Worm (Caenorhabditis elegans): ENCODE results near the gene slc-25A18.1.

slc-25A18.1 gene

DNA sequence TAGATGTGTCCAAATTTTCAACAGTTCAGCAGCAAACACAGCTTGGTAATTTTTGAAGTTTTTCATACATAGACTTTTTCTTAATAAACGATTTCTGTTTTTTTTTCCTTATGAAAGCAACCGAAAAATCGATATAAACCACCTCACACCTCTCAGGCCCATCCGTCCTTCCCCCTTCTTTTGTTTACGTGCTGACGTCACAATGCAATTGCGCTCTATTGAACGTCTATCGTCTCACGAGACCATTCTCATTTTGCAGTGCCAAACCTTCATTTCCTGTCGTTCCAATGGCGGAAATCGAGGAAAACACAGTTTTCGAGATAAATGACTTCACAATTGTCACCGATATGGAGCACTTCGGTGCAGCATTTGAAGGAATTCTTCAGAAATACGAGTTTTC lies 20.5 kb downstream of the slc-25A18.1 start, which contains the start of gene rbg-1 (continued):
- peak; percentile 88 for TF ChIP-seq snu-23 (GFP tag; optimal IDR thresholded peaks at IDR 0.05)
- peak; percentile 73 for TF ChIP-seq blmp-1 (tag; optimal IDR thresholded peaks at IDR 0.05)
- TF ChIP-seq fkh-8 (tag; optimal IDR thresholded peaks at IDR 0.05), result peak; percentile 66
- TF ChIP-seq ceh-88 (GFP tag; IDR thresholded peaks at IDR 0.05), result no peak
- TF ChIP-seq ztf-11 (tag; optimal IDR thresholded peaks at IDR 0.05), result no peak
- no peak for TF ChIP-seq ets-5 (GFP tag; IDR thresholded peaks at IDR 0.05)
- no peak for TF ChIP-seq fkh-4 (tag; optimal IDR thresholded peaks at IDR 0.05; ENCODE audit: borderline replicate concordance)
- TF ChIP-seq C34B4.2 (tag; optimal IDR thresholded peaks at IDR 0.05), result no peak
- peak; percentile 61 for TF ChIP-seq tbx-2 (tag; optimal IDR thresholded peaks at IDR 0.05)
- no peak for TF ChIP-seq unc-98 (GFP tag; IDR thresholded peaks at IDR 0.05)
- peak; percentile 11 for TF ChIP-seq hpl-2 (GFP tag; optimal IDR thresholded peaks at IDR 0.05)
- TF ChIP-seq Y116A8C.19 (tag; optimal IDR thresholded peaks at IDR 0.05; ENCODE audit: borderline replicate concordance), result no peak
- TF ChIP-seq lsy-2 (tag; optimal IDR thresholded peaks at IDR 0.05), result peak; percentile 60 to 68
- TF ChIP-seq alr-1 (tag; optimal IDR thresholded peaks at IDR 0.05; ENCODE audit: borderline replicate concordance), result no peak
- TF ChIP-seq lin-14 (GFP tag; optimal IDR thresholded peaks at IDR 0.05), result peak; percentile 91
- peak; percentile 21 for TF ChIP-seq lir-3 (tag; optimal IDR thresholded peaks at IDR 0.05; ENCODE audit: poor library complexity)

ce11 chrX:14982525-14982924 lies 21.2 kb downstream of the slc-25A18.1 start, which contains the start of gene plp-2:
Gene plp-2 (minus strand): TSS chrX:14982804.
- TF ChIP-seq alr-1 (tag; optimal IDR thresholded peaks at IDR 0.05; ENCODE audit: borderline replicate concordance) (no peak), efl-1 (optimal IDR thresholded peaks at IDR 0.05) (no peak), efl-1 (GFP tag; optimal IDR thresholded peaks at IDR 0.05 in 1 of 2) (peak in 1 of 2 experiments; percentile 85)

ce11 chrX:14979388-14979787 lies 24.4 kb downstream of the slc-25A18.1 start, which contains the start of gene emre-1:
Gene emre-1 (plus strand): TSS chrX:14979688.
- TF ChIP-seq nhr-85 (tag) (no peak), fkh-8 (tag; optimal IDR thresholded peaks at IDR 0.05) (no peak), vab-15 (tag; optimal IDR thresholded peaks at IDR 0.05) (no peak)

ce11 chrX:14978756-14979155 lies 25.0 kb downstream of the slc-25A18.1 start:
- no peak for TF ChIP-seq ets-5 (GFP tag; IDR thresholded peaks at IDR 0.05)
- TF ChIP-seq rnt-1 (tag; optimal IDR thresholded peaks at IDR 0.05), result peak; percentile 21
- TF ChIP-seq fos-1 (tag; optimal IDR thresholded peaks at IDR 0.05), result peak; percentile 26
- peak; percentile 38 for TF ChIP-seq nhr-71 (tag; optimal IDR thresholded peaks at IDR 0.05)
- peak in 1 of 2 experiments; percentile 10 for TF ChIP-seq lsy-2 (tag; optimal IDR thresholded peaks at IDR 0.05)
- TF ChIP-seq blmp-1 (tag; optimal IDR thresholded peaks at IDR 0.05), result peak; percentile 11
- TF ChIP-seq egl-13 (tag; optimal IDR thresholded peaks at IDR 0.05), result no peak
- peak in 2 of 3 experiments; percentile 16 to 30 for TF ChIP-seq ceh-82 (tag; optimal IDR thresholded peaks at IDR 0.05)
- TF ChIP-seq fkh-8 (tag; optimal IDR thresholded peaks at IDR 0.05), result no peak
- TF ChIP-seq ama-1 (optimal IDR thresholded peaks at IDR 0.05), result peak; percentile 68
- peak in 1 of 2 experiments; percentile 2 for TF ChIP-seq lin-35 (GFP tag; optimal IDR thresholded peaks at IDR 0.05)
- TF ChIP-seq lin-14 (GFP tag; optimal IDR thresholded peaks at IDR 0.05), result peak; percentile 53
- TF ChIP-seq nhr-20 (tag; optimal IDR thresholded peaks at IDR 0.05), result peak; percentile 26
- peak; percentile 19 for TF ChIP-seq tbx-2 (tag; optimal IDR thresholded peaks at IDR 0.05)
- TF ChIP-seq pqm-1 (tag; optimal IDR thresholded peaks at IDR 0.05), result no peak
- TF ChIP-seq snu-23 (GFP tag; optimal IDR thresholded peaks at IDR 0.05), result peak; percentile 43
- TF ChIP-seq nhr-85 (tag), result peak; percentile 26
- no peak for TF ChIP-seq vab-15 (tag; optimal IDR thresholded peaks at IDR 0.05)
- TF ChIP-seq nhr-47 (tag; optimal IDR thresholded peaks at IDR 0.05), result peak; percentile 36

- TF ChIP-seq ztf-11 (tag; optimal IDR thresholded peaks at IDR 0.05) (no peak), nhr-85 (tag) (peak; percentile 7)
These were observed 26.8 kb downstream of the slc-25A18.1 start for ce11 chrX:14976840-14977534.
